Worm (Caenorhabditis elegans) whole organism, late embryonic: ENCODE data around the gene scl-27.

Experiments
- ama-1 ChIP-seq: fragments of 150-350 bp; optimal IDR thresholded peaks from 2 replicates; lab custom pipeline; 2014
- elt-2 ChIP-seq: sonication (generic microtip); optimal IDR thresholded peaks from 2 replicates; lab custom pipeline; 2016; ENCODE audit warnings: missing genetic modification reagents, missing genetic modification characterization, missing compliant biosample characterization
- fkh-10 ChIP-seq: fragments of 150-350 bp; optimal IDR thresholded peaks from 2 replicates; lab custom pipeline; 2014; ENCODE audit warnings: missing biosample characterization, missing genetic modification reagents, missing genetic modification characterization
- nhr-11 ChIP-seq: fragments of 150-350 bp; optimal IDR thresholded peaks from 2 replicates; lab custom pipeline; 2014; ENCODE audit warnings: missing biosample characterization, missing genetic modification characterization
- pha-4 ChIP-seq: fragments of 150-350 bp; optimal IDR thresholded peaks from 2 replicates; lab custom pipeline; 2018; ENCODE audit warnings: missing biosample characterization, missing genetic modification reagents, missing genetic modification characterization

DNA sequence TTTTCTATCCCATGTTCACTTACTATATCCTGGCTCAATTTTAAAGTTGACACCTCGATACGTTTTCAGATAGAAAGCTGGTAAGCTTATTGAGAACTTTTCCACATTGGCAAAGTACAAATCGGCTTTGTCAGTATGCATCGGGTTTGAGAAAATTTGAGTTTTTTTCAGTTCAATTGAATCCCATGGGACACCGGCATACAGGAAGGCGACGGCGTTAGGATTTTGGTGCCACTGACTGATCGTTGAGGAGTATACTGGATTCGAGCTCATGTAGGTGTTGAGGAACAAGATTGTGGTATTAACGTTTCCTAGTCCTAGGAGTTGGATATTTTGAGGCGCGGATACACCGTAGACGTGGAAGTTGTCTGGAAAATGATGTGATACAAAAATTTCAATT lies 13.0 kb downstream of the scl-27 start:
- no peak for TF ChIP-seq pha-4 (tag; lab: Kevin White, UChicago)
- no peak for TF ChIP-seq fkh-10
- TF ChIP-seq elt-2 (tag; lab: Kevin White, UChicago): no peak
- no peak for TF ChIP-seq ama-1 (lab: Kevin White, UChicago)
- no peak for TF ChIP-seq nhr-11 (tag; lab: Kevin White, UChicago)
